Fruit fly (Drosophila melanogaster): ENCODE results near the gene Rala.

Gene Rala

dm6 chrX:3691623-3692553, 27.5 kb downstream of the Rala start (continued):
- TF ChIP-seq vfl (GFP tag; optimal IDR thresholded peaks at IDR 0.05) = peak; percentile 20
- TF ChIP-seq CG32772 (GFP tag; IDR thresholded peaks at IDR 0.05) = peak; percentile 84
- TF ChIP-seq Dip2 (GFP tag; IDR thresholded peaks at IDR 0.05) = no peak
- TF ChIP-seq pita (GFP tag; optimal IDR thresholded peaks at IDR 0.05) = no peak
- peak; percentile 67 for TF ChIP-seq CHES-1-like (GFP tag; optimal IDR thresholded peaks at IDR 0.05)
- peak; percentile 88 for TF ChIP-seq row (GFP tag; IDR thresholded peaks at IDR 0.05)
- TF ChIP-seq run (tag; optimal IDR thresholded peaks at IDR 0.05) = peak; percentile 30
- TF ChIP-seq B-H2 (GFP tag; optimal IDR thresholded peaks at IDR 0.05) = peak; percentile 28
- peak; percentile 72 to 77 for TF ChIP-seq Pdp1 (GFP tag; optimal IDR thresholded peaks at IDR 0.05)
- TF ChIP-seq NfI (GFP tag; optimal IDR thresholded peaks at IDR 0.05) = peak; percentile 79
- peak; percentile 49 for TF ChIP-seq schlank (tag; optimal IDR thresholded peaks at IDR 0.05)
- TF ChIP-seq CG6765 (GFP tag; optimal IDR thresholded peaks at IDR 0.05) = no peak
- peak; percentile 70 for TF ChIP-seq CG10267 (tag; optimal IDR thresholded peaks at IDR 0.05)
- peak; percentile 44 for TF ChIP-seq CG13894 (tag; optimal IDR thresholded peaks at IDR 0.05)
- TF ChIP-seq CG15011 (GFP tag; optimal IDR thresholded peaks at IDR 0.05) = peak; percentile 53
- TF ChIP-seq CG4424 (GFP tag; optimal IDR thresholded peaks at IDR 0.05) = peak; percentile 71
- TF ChIP-seq mld (GFP tag; IDR thresholded peaks at IDR 0.05; ENCODE audit: partially characterized antibody) = no peak
- no peak for TF ChIP-seq Lpt (GFP tag; optimal IDR thresholded peaks at IDR 0.05)
- TF ChIP-seq zf30C (GFP tag; optimal IDR thresholded peaks at IDR 0.05) = no peak
- peak; percentile 78 for TF ChIP-seq Meics (GFP tag; optimal IDR thresholded peaks at IDR 0.05)
- peak; percentile 85 for TF ChIP-seq gem (tag; optimal IDR thresholded peaks at IDR 0.05)
- 0 out of 3 replicates have a peak, but pooled peaks have one; percentile 52 for TF ChIP-seq jigr1 (GFP tag; IDR thresholded peaks at IDR 0.05)
- peak; percentile 66 for TF ChIP-seq cwo (GFP tag; optimal IDR thresholded peaks at IDR 0.05)
- TF ChIP-seq CG8478 (optimal IDR thresholded peaks at IDR 0.05) = no peak
- TF ChIP-seq CG15269 (tag; optimal IDR thresholded peaks at IDR 0.05) = peak; percentile 79
- TF ChIP-seq zfh1 (GFP tag; IDR thresholded peaks at IDR 0.05) = peak; percentile 85
- no peak for TF ChIP-seq Hr39 (optimal IDR thresholded peaks at IDR 0.05)
- peak; percentile 76 for TF ChIP-seq CG5180 (GFP tag; optimal IDR thresholded peaks at IDR 0.05)
- no peak for TF ChIP-seq pzg (GFP tag; optimal IDR thresholded peaks at IDR 0.05)
- no peak; the same call in 1 of the 2 replicates for TF ChIP-seq rib (GFP tag; IDR thresholded peaks at IDR 0.05)
- peak; percentile 29 for TF ChIP-seq slou (GFP tag; optimal IDR thresholded peaks at IDR 0.05)
- TF ChIP-seq Elba2 (GFP tag; optimal IDR thresholded peaks at IDR 0.05) = no peak
- TF ChIP-seq crc (GFP tag; optimal IDR thresholded peaks at IDR 0.05) = peak; percentile 42
- TF ChIP-seq TFAM (GFP tag; optimal IDR thresholded peaks at IDR 0.05) = no peak
- TF ChIP-seq cato (GFP tag; optimal IDR thresholded peaks at IDR 0.05; ENCODE audit: borderline replicate concordance) = peak; percentile 23
- TF ChIP-seq slp2 (GFP tag; optimal IDR thresholded peaks at IDR 0.05) = peak; percentile 55
- peak; percentile 74 for TF ChIP-seq repo (GFP tag; optimal IDR thresholded peaks at IDR 0.05)
- TF ChIP-seq gcm (GFP tag; optimal IDR thresholded peaks at IDR 0.05) = peak; percentile 70
- peak; percentile 57 for TF ChIP-seq pb (GFP tag; optimal IDR thresholded peaks at IDR 0.05)
- TF ChIP-seq da (GFP tag; optimal IDR thresholded peaks at IDR 0.05) = peak; percentile 56
- 0 out of 2 replicates have a peak, but pooled peaks have one; percentile 13 for TF ChIP-seq toy (GFP tag; IDR thresholded peaks at IDR 0.05)
- peak; percentile 73 for TF ChIP-seq CG14710 (tag; optimal IDR thresholded peaks at IDR 0.05)
- TF ChIP-seq tx (GFP tag; optimal IDR thresholded peaks at IDR 0.05) = peak; percentile 57
- TF ChIP-seq fru (optimal IDR thresholded peaks at IDR 0.05) = no peak
- TF ChIP-seq sna (GFP tag; IDR thresholded peaks at IDR 0.05; ENCODE audit: partially characterized antibody) = no peak
- TF ChIP-seq hth (optimal IDR thresholded peaks at IDR 0.05) = no peak
- peak; percentile 68 for TF ChIP-seq oc (tag; optimal IDR thresholded peaks at IDR 0.05)
- TF ChIP-seq CG10462 (GFP tag; optimal IDR thresholded peaks at IDR 0.05) = peak; percentile 59
- peak in 1 of 2 experiments; percentile 84 for TF ChIP-seq eve (GFP tag; optimal IDR thresholded peaks at IDR 0.05)
- peak; percentile 68 for TF ChIP-seq CG33213 (GFP tag; optimal IDR thresholded peaks at IDR 0.05)
